Worm (Caenorhabditis elegans) whole organism, mixed stage, embryonic: ENCODE measurements around the gene inso-1.

Source experiments
- elt-1 ChIP-seq: sonication (generic microtip); optimal IDR thresholded peaks from 2 replicates; lab custom pipeline; 2017; ENCODE audit warnings: missing genetic modification characterization, mild to moderate bottlenecking, missing compliant biosample characterization, antibody characterized with exemption, moderate library complexity, borderline replicate concordance; ENCODE audit not compliant: insufficient read depth
- elt-3 ChIP-seq: fragments of 150-350 bp; optimal IDR thresholded peaks from 2 replicates; lab custom pipeline; 2014; ENCODE audit warnings: missing biosample characterization, missing genetic modification characterization
- mab-5 ChIP-seq: fragments of 150-350 bp; optimal IDR thresholded peaks from 2 replicates; lab custom pipeline; 2014; ENCODE audit warnings: missing biosample characterization, missing genetic modification characterization
- mls-2 ChIP-seq: sonication (generic microtip); optimal IDR thresholded peaks from 2 replicates; lab custom pipeline; 2016; ENCODE audit warnings: mild to moderate bottlenecking, missing genetic modification characterization, moderate library complexity, missing compliant biosample characterization
- nhr-76 ChIP-seq: sonication (generic microtip); optimal IDR thresholded peaks from 2 replicates; lab custom pipeline; 2017; ENCODE audit warnings: missing biosample characterization, missing genetic modification characterization
- unc-120 ChIP-seq: sonication (generic microtip); optimal IDR thresholded peaks from 2 replicates; lab custom pipeline; 2017; ENCODE audit warnings: missing genetic modification characterization, missing compliant biosample characterization; ENCODE audit not compliant: poor library complexity, severe bottlenecking
- ztf-11 ChIP-seq: fragments of 150-350 bp; optimal IDR thresholded peaks from 2 replicates; lab custom pipeline; 2014; ENCODE audit warnings: missing biosample characterization, missing genetic modification characterization

- TF ChIP-seq mab-5 (tag; lab: Kevin White, UChicago), result no peak
- TF ChIP-seq mls-2, result no peak
- TF ChIP-seq elt-1 (tag; lab: Kevin White, UChicago), result no peak
- no peak for TF ChIP-seq ztf-11 (tag; lab: Kevin White, UChicago)
- TF ChIP-seq nhr-76 (tag; lab: Kevin White, UChicago), result no peak
- TF ChIP-seq unc-120 (tag; lab: Kevin White, UChicago), result no peak
- no peak for TF ChIP-seq elt-3 (tag; lab: Kevin White, UChicago)
These were observed 29.4 kb upstream of the inso-1 start, which contains the start of gene C25G6.1 for ce11 chrX:1270598-1270997.
